Worm (Caenorhabditis elegans): Measurements from ENCODE around the gene ZK856.14.
A peak's percentile ranks its signal among the peaks of the same experiment; 100 is the strongest.

ZK856.14 gene

ce11 chrV:10202340-10202739 is 14.5 kb upstream of the ZK856.14 start:
- TF ChIP-seq nhr-12 (tag; optimal IDR thresholded peaks at IDR 0.05) (no peak), unc-39 (tag; optimal IDR thresholded peaks at IDR 0.05) (no peak), blmp-1 (tag; optimal IDR thresholded peaks at IDR 0.05; ENCODE audit: insufficient read depth) (no peak), ztf-1 (GFP tag; conservative IDR thresholded peaks at IDR 0.05) (no peak), lsy-2 (tag; optimal IDR thresholded peaks at IDR 0.05) (no peak)

DNA sequence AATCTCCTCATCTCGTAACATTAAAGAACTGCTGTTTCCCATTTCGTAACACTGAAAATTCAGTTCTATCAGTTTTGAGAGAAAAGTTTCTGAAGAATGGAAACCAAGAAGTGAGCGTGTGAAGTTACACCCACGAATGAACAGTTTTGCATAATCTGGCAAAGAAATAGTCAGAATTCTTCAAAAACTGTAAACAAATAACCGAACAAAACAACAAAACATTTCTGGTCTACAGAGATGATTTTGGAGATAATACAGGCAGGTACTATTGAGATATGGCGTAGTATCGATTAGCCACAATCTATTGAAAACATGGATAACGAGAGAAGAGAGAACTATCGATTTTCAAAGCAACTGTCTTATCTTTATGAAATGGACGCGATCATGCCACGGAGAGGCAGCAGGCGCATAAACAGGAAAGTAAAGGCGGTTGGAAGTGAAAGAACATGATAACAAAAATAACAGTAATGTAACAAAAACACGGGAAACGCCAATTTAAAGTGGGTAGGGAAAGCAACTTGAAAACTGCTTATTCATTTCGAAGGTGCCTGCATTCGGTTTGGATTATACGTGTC is 13.3 kb upstream of the ZK856.14 start, which contains the start of gene chpf-1:
Gene chpf-1, minus strand, starts transcription at position 51 of the 575 bp plus-strand sequence.
- TF ChIP-seq nhr-129 (tag; optimal IDR thresholded peaks at IDR 0.05) (peak; percentile 14), ama-1 (optimal IDR thresholded peaks at IDR 0.05) (peak; percentile 17), sma-9 (GFP tag; optimal IDR thresholded peaks at IDR 0.05) (peak; percentile 2), sma-9 (tag; optimal IDR thresholded peaks at IDR 0.05) (no peak), nhr-23 (tag; optimal IDR thresholded peaks at IDR 0.05) (no peak), fos-1 (tag; optimal IDR thresholded peaks at IDR 0.05) (peak; percentile 70), mdl-1 (tag; optimal IDR thresholded peaks at IDR 0.05) (no peak), blmp-1 (tag; optimal IDR thresholded peaks at IDR 0.05; ENCODE audit: insufficient read depth) (peak; percentile 59), F13H6.1 (tag; optimal IDR thresholded peaks at IDR 0.05) (no peak), lsy-2 (tag; optimal IDR thresholded peaks at IDR 0.05) (peak in 1 of 2 experiments; percentile 0), nhr-25 (tag; optimal IDR thresholded peaks at IDR 0.05) (no peak), nhr-12 (tag; optimal IDR thresholded peaks at IDR 0.05) (no peak), crh-2 (tag; optimal IDR thresholded peaks at IDR 0.05) (peak; percentile 76), sma-3 (GFP tag; optimal IDR thresholded peaks at IDR 0.05) (no peak)

DNA sequence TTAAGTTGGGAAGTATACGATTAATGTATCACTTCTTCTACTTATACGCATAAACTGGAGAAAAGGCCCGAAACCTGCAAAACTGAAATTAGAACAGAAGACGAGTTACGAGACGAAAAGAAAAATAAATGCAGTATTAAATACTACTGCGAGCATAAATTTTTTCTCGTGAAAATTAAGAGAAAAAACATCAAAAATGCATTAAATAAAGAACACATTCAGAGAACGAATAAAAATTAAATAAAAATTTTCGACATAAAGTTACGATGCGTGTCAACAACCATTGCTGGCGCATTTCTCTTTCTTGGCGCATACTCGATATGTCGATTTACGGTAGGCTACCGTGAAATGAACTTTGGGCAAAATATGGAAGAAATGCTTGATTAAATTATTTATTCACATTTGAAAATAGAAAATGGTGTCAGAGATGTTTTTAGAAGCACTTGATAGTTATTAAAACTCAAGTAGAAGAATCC is 11.9 kb upstream of the ZK856.14 start, which contains the start of the genes ZK856.19 and ZK856.11:
Gene ZK856.19, minus strand, starts transcription at position 51 of the 476 bp plus-strand sequence.
Gene ZK856.11, minus strand, starts transcription at position 76 of the 476 bp plus-strand sequence.
- TF ChIP-seq crh-2 (tag; optimal IDR thresholded peaks at IDR 0.05) (peak; percentile 76), fos-1 (tag; optimal IDR thresholded peaks at IDR 0.05) (no peak), nhr-129 (tag; optimal IDR thresholded peaks at IDR 0.05) (peak; percentile 43), nhr-77 (tag; optimal IDR thresholded peaks at IDR 0.05) (no peak), nhr-21 (tag; optimal IDR thresholded peaks at IDR 0.05) (peak; percentile 41), sma-3 (GFP tag; optimal IDR thresholded peaks at IDR 0.05) (peak; percentile 62), mab-5 (tag; optimal IDR thresholded peaks at IDR 0.05) (peak; percentile 37), ZK546.5 (tag; optimal IDR thresholded peaks at IDR 0.05) (no peak), unc-55 (GFP tag; optimal IDR thresholded peaks at IDR 0.05) (peak; percentile 72), lsy-2 (tag; optimal IDR thresholded peaks at IDR 0.05) (peak; percentile 67 to 89), unc-39 (tag; optimal IDR thresholded peaks at IDR 0.05) (no peak), sem-4 (tag; optimal IDR thresholded peaks at IDR 0.05) (peak; percentile 21), gmeb-1 (tag; optimal IDR thresholded peaks at IDR 0.05) (peak; percentile 80), ama-1 (optimal IDR thresholded peaks at IDR 0.05) (peak; percentile 25), lin-13 (GFP tag; optimal IDR thresholded peaks at IDR 0.05) (peak; percentile 51), R02D3.7 (tag; optimal IDR thresholded peaks at IDR 0.05) (peak; percentile 52), sma-9 (GFP tag; optimal IDR thresholded peaks at IDR 0.05) (peak; percentile 41), sma-9 (tag; optimal IDR thresholded peaks at IDR 0.05) (no peak), C34F6.9 (tag; optimal IDR thresholded peaks at IDR 0.05) (peak; percentile 86), lin-39 (tag; optimal IDR thresholded peaks at IDR 0.05) (no peak), dmd-4 (tag; optimal IDR thresholded peaks at IDR 0.05) (no peak), nhr-25 (tag; optimal IDR thresholded peaks at IDR 0.05) (peak; percentile 66)

- TF ChIP-seq elt-3 (tag; optimal IDR thresholded peaks at IDR 0.05) (no peak), dmd-4 (tag; optimal IDR thresholded peaks at IDR 0.05) (no peak), Y55F3AM.14 (GFP tag; optimal IDR thresholded peaks at IDR 0.05) (no peak), lin-13 (GFP tag; optimal IDR thresholded peaks at IDR 0.05) (no peak), nhr-129 (tag; optimal IDR thresholded peaks at IDR 0.05) (no peak), ztf-4 (tag; optimal IDR thresholded peaks at IDR 0.05) (no peak), ZK546.5 (tag; optimal IDR thresholded peaks at IDR 0.05) (no peak), zag-1 (tag; optimal IDR thresholded peaks at IDR 0.05) (no peak), nhr-77 (tag; optimal IDR thresholded peaks at IDR 0.05) (no peak), mbf-1 (tag; optimal IDR thresholded peaks at IDR 0.05) (no peak)
Observed at ce11 chrV:10205483-10205882, 11.3 kb upstream of the ZK856.14 start, which contains the start of gene ZK856.16. Gene ZK856.16, minus strand, starts transcription at chrV:10205583.

DNA sequence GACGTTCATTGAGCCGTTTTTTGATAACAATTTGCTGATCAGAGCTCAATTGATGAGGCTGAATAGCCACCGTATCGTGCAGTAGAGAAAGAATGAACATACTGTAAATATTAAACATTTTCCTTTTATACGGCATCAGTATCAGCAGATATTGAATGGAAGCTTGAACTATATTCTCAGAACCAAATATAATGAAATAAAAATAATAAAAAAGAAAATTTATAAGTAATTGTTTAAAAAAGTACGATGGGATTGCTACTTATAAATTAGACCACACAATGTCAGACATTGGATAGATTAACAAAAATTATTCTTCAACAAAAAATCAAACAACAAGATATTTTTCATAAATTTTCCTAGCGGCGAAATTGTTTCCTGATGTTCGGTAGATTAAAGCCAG is 10.3 kb upstream of the ZK856.14 start, which contains the start of gene rpc-25:
Gene rpc-25, minus strand, starts transcription at position 101 of the 400 bp plus-strand sequence.
- TF ChIP-seq elt-3 (tag; optimal IDR thresholded peaks at IDR 0.05), result no peak
- no peak for TF ChIP-seq ama-1 (optimal IDR thresholded peaks at IDR 0.05)
- TF ChIP-seq lin-11 (tag; optimal IDR thresholded peaks at IDR 0.05), result no peak
- no peak for TF ChIP-seq nhr-129 (tag; optimal IDR thresholded peaks at IDR 0.05)
- no peak for TF ChIP-seq crh-2 (tag; optimal IDR thresholded peaks at IDR 0.05)
- no peak for TF ChIP-seq Y55F3AM.14 (GFP tag; optimal IDR thresholded peaks at IDR 0.05)
- TF ChIP-seq nhr-25 (tag; optimal IDR thresholded peaks at IDR 0.05), result no peak
- TF ChIP-seq nhr-23 (tag; optimal IDR thresholded peaks at IDR 0.05), result no peak
- no peak for TF ChIP-seq fos-1 (tag; optimal IDR thresholded peaks at IDR 0.05)
- no peak for TF ChIP-seq egl-27 (tag; optimal IDR thresholded peaks at IDR 0.05)
- TF ChIP-seq nhr-21 (tag; optimal IDR thresholded peaks at IDR 0.05), result no peak
- TF ChIP-seq F13H6.1 (tag; optimal IDR thresholded peaks at IDR 0.05), result no peak
- no peak for TF ChIP-seq elt-1 (tag; optimal IDR thresholded peaks at IDR 0.05)

All from whole organism, L2 larva.